Fruit fly (Drosophila melanogaster) whole organism, prepupa: Measurements from ENCODE around the gene CG12693.

Experiments
- Blimp-1 ChIP-seq: fragments of 200-800 bp; sonication (Bioruptor generic); optimal IDR thresholded peaks from 3 replicates; lab custom pipeline; 2017; ENCODE audit warnings: missing biosample characterization, missing genetic modification characterization, mild to moderate bottlenecking, moderate library complexity, missing genetic modification reagents
- CG10631 ChIP-seq: fragments of 200-800 bp; sonication (Bioruptor generic); optimal IDR thresholded peaks from 2 replicates; lab custom pipeline; 2016; ENCODE audit warnings: missing biosample characterization, missing genetic modification characterization
- CG10669 ChIP-seq: fragments of 200-800 bp; sonication (Bioruptor generic); optimal IDR thresholded peaks from 3 replicates; lab custom pipeline; 2018; ENCODE audit warnings: missing biosample characterization, mild to moderate bottlenecking, missing genetic modification characterization, moderate library complexity
- CG11294 ChIP-seq: fragments of 200-800 bp; sonication (Bioruptor generic); IDR thresholded peaks from 2 replicates; pipeline ENCODE4 v1.3.6; 2022; ENCODE audit warnings: missing biosample characterization, missing genetic modification characterization
- CG11902 ChIP-seq: fragments of 200-800 bp; sonication (Bioruptor generic); optimal IDR thresholded peaks from 3 replicates; lab custom pipeline; 2016; ENCODE audit warnings: missing biosample characterization, missing genetic modification characterization
- CG15336 ChIP-seq: fragments of 200-800 bp; sonication (Bioruptor generic); IDR thresholded peaks from 2 replicates; pipeline ENCODE4 v1.3.6; 2022; ENCODE audit warnings: missing biosample characterization, missing genetic modification characterization
- CG1621 ChIP-seq: fragments of 200-800 bp; sonication (Bioruptor generic); optimal IDR thresholded peaks from 3 replicates; lab custom pipeline; 2018; ENCODE audit warnings: missing biosample characterization, mild to moderate bottlenecking, missing genetic modification characterization
- CG16779 ChIP-seq: fragments of 200-800 bp; sonication (Bioruptor generic); optimal IDR thresholded peaks from 3 replicates; lab custom pipeline; 2017; ENCODE audit warnings: missing biosample characterization, mild to moderate bottlenecking, missing genetic modification characterization
- CG3032 ChIP-seq: fragments of 200-800 bp; optimal IDR thresholded peaks from 2 replicates; lab custom pipeline; 2019; ENCODE audit warnings: missing biosample characterization, mild to moderate bottlenecking, missing genetic modification characterization, moderate library complexity
- CG34406 ChIP-seq: fragments of 200-800 bp; sonication (Bioruptor generic); optimal IDR thresholded peaks from 3 replicates; lab custom pipeline; 2016; ENCODE audit warnings: missing biosample characterization, missing genetic modification characterization
- CG3919 ChIP-seq: fragments of 200-800 bp; sonication (Bioruptor generic); optimal IDR thresholded peaks from 3 replicates; lab custom pipeline; 2016; ENCODE audit warnings: missing biosample characterization, missing genetic modification characterization
- CG6163 ChIP-seq: fragments of 200-800 bp; sonication (Bioruptor generic); IDR thresholded peaks from 3 replicates; pipeline ENCODE4 v1.3.6; 2022; ENCODE audit warnings: missing biosample characterization, missing genetic modification characterization
- CG6276 ChIP-seq: fragments of 200-800 bp; sonication (Bioruptor generic); optimal IDR thresholded peaks from 2 replicates; lab custom pipeline; 2017; ENCODE audit warnings: missing biosample characterization, mild to moderate bottlenecking, missing genetic modification characterization
- CG6854 ChIP-seq: fragments of 200-800 bp; sonication (Bioruptor generic); optimal IDR thresholded peaks from 2 replicates; lab custom pipeline; 2017; ENCODE audit warnings: missing biosample characterization, mild to moderate bottlenecking, missing genetic modification characterization
- CG7368 ChIP-seq: fragments of 200-800 bp; sonication (Bioruptor generic); optimal IDR thresholded peaks from 3 replicates; lab custom pipeline; 2016; ENCODE audit warnings: missing biosample characterization, missing genetic modification characterization
- CG8119 ChIP-seq: fragments of 200-800 bp; sonication (Bioruptor generic); IDR thresholded peaks from 3 replicates; pipeline ENCODE4 v1.3.6; 2022; ENCODE audit warnings: missing biosample characterization, missing genetic modification characterization
- CG8632 ChIP-seq: fragments of 200-800 bp; sonication (Bioruptor generic); optimal IDR thresholded peaks from 3 replicates; lab custom pipeline; 2016; ENCODE audit warnings: missing biosample characterization, missing genetic modification characterization
- CG9139 ChIP-seq: fragments of 200-800 bp; sonication (Bioruptor generic); optimal IDR thresholded peaks from 3 replicates; lab custom pipeline; 2017; ENCODE audit warnings: missing biosample characterization, mild to moderate bottlenecking, missing genetic modification characterization
- Eip75B ChIP-seq: fragments of 200-800 bp; sonication (Bioruptor generic); optimal IDR thresholded peaks from 3 replicates; lab custom pipeline; 2016; ENCODE audit warnings: missing biosample characterization, missing genetic modification characterization
- Eip93F ChIP-seq: fragments of 200-800 bp; sonication (Bioruptor generic); optimal IDR thresholded peaks from 2 replicates; lab custom pipeline; 2016; ENCODE audit warnings: missing biosample characterization, mild to moderate bottlenecking, missing genetic modification characterization
- Ets21C ChIP-seq: fragments of 200-800 bp; sonication (Bioruptor generic); optimal IDR thresholded peaks from 3 replicates; lab custom pipeline; 2016; ENCODE audit warnings: missing biosample characterization, missing genetic modification characterization
- Ets96B ChIP-seq: fragments of 200-800 bp; optimal IDR thresholded peaks from 2 replicates; lab custom pipeline; 2019; ENCODE audit warnings: missing biosample characterization, mild to moderate bottlenecking, missing genetic modification characterization, moderate library complexity
- Gug ChIP-seq: fragments of 200-800 bp; sonication (Bioruptor generic); IDR thresholded peaks from 2 replicates; pipeline ENCODE4 v1.3.6; 2022; ENCODE audit warnings: missing biosample characterization, missing genetic modification characterization
- Hr38 ChIP-seq: sonication (Bioruptor generic); optimal IDR thresholded peaks from 2 replicates; lab custom pipeline; 2016; ENCODE audit warnings: missing biosample characterization, missing genetic modification characterization
- Hr39 ChIP-seq: fragments of 200-800 bp; sonication (Bioruptor generic); optimal IDR thresholded peaks from 2 replicates; lab custom pipeline; 2016; ENCODE audit warnings: missing biosample characterization, missing genetic modification characterization
- Hr4 ChIP-seq: fragments of 200-800 bp; sonication (Bioruptor generic); optimal IDR thresholded peaks from 3 replicates; lab custom pipeline; 2016; ENCODE audit warnings: missing biosample characterization, missing genetic modification characterization
- Met ChIP-seq: fragments of 200-800 bp; sonication (Bioruptor generic); optimal IDR thresholded peaks from 3 replicates; lab custom pipeline; 2016; ENCODE audit warnings: missing biosample characterization, missing genetic modification characterization
- OdsH ChIP-seq: fragments of 200-800 bp; sonication (Bioruptor generic); optimal IDR thresholded peaks from 3 replicates; lab custom pipeline; 2016; ENCODE audit warnings: missing biosample characterization, missing genetic modification characterization
- Smox ChIP-seq: fragments of 200-800 bp; sonication (Bioruptor generic); optimal IDR thresholded peaks from 3 replicates; lab custom pipeline; 2016; ENCODE audit warnings: missing biosample characterization, missing genetic modification characterization
- Sox102F ChIP-seq: fragments of 200-800 bp; sonication (Bioruptor generic); optimal IDR thresholded peaks from 2 replicates; lab custom pipeline; 2016; ENCODE audit warnings: missing biosample characterization, mild to moderate bottlenecking, missing genetic modification characterization
- Sox14 ChIP-seq: fragments of 200-800 bp; sonication (Bioruptor generic); optimal IDR thresholded peaks from 3 replicates; lab custom pipeline; 2016; ENCODE audit warnings: missing biosample characterization, missing genetic modification characterization
- Sox15 ChIP-seq: fragments of 200-800 bp; sonication (Bioruptor generic); optimal IDR thresholded peaks from 3 replicates; lab custom pipeline; 2016; ENCODE audit warnings: missing biosample characterization, missing genetic modification characterization
- acj6 ChIP-seq: fragments of 200-800 bp; sonication (Bioruptor generic); optimal IDR thresholded peaks from 3 replicates; lab custom pipeline; 2016; ENCODE audit warnings: missing biosample characterization, missing genetic modification characterization
- cyc ChIP-seq: fragments of 200-800 bp; sonication (Bioruptor generic); optimal IDR thresholded peaks from 3 replicates; lab custom pipeline; 2016; ENCODE audit warnings: missing biosample characterization, missing genetic modification characterization
- dac ChIP-seq: fragments of 200-800 bp; sonication (Bioruptor generic); optimal IDR thresholded peaks from 2 replicates; lab custom pipeline; 2017; ENCODE audit warnings: missing biosample characterization, mild to moderate bottlenecking, missing genetic modification characterization
- dsx ChIP-seq: fragments of 200-800 bp; optimal IDR thresholded peaks from 3 replicates; lab custom pipeline; 2019; ENCODE audit warnings: missing biosample characterization, mild to moderate bottlenecking, missing genetic modification characterization, moderate library complexity; ENCODE audit not compliant: poor library complexity, severe bottlenecking
- eg ChIP-seq: fragments of 200-800 bp; sonication (Bioruptor generic); IDR thresholded peaks from 3 replicates; pipeline ENCODE4 v1.3.6; 2022; ENCODE audit warnings: missing biosample characterization, missing genetic modification characterization
- fd59A ChIP-seq: fragments of 200-800 bp; sonication (Bioruptor generic); optimal IDR thresholded peaks from 2 replicates; lab custom pipeline; 2017; ENCODE audit warnings: missing biosample characterization, mild to moderate bottlenecking, missing genetic modification characterization, missing genetic modification reagents
- fd85E ChIP-seq: fragments of 200-800 bp; sonication (Bioruptor generic); optimal IDR thresholded peaks from 3 replicates; lab custom pipeline; 2016; ENCODE audit warnings: missing biosample characterization, missing genetic modification characterization
- fkh ChIP-seq: fragments of 200-800 bp; sonication (Bioruptor generic); optimal IDR thresholded peaks from 3 replicates; lab custom pipeline; 2017; ENCODE audit warnings: missing biosample characterization, mild to moderate bottlenecking, missing genetic modification characterization, moderate library complexity
- lz ChIP-seq: fragments of 200-800 bp; sonication (Bioruptor generic); optimal IDR thresholded peaks from 3 replicates; lab custom pipeline; 2016; ENCODE audit warnings: missing biosample characterization, missing genetic modification characterization
- net ChIP-seq: fragments of 200-800 bp; sonication (Bioruptor generic); optimal IDR thresholded peaks from 3 replicates; lab custom pipeline; 2016; ENCODE audit warnings: missing biosample characterization, missing genetic modification characterization
- salr ChIP-seq, 2 experiments: fragments of 200-800 bp; sonication (Bioruptor generic); optimal IDR thresholded peaks; 3 replicates each; lab custom pipeline; 2016 to 2018; ENCODE audit warnings: missing biosample characterization in 2 of 2, missing genetic modification characterization in 2 of 2, mild to moderate bottlenecking in 1 of 2
- ss ChIP-seq, 2 experiments: fragments of 200-800 bp; sonication (Bioruptor generic); optimal IDR thresholded peaks; 2 replicates in 1 of 2; 3 replicates in 1 of 2; lab custom pipeline; 2017 to 2018; ENCODE audit warnings: mild to moderate bottlenecking in 2 of 2, missing biosample characterization in 2 of 2, missing genetic modification characterization in 2 of 2, moderate library complexity in 1 of 2
- svp ChIP-seq: fragments of 200-800 bp; sonication (Bioruptor generic); peaks from one replicate; lab custom pipeline; 2016; ENCODE audit warnings: missing biosample characterization, missing genetic modification characterization
- topi ChIP-seq: fragments of 200-800 bp; sonication (Bioruptor generic); optimal IDR thresholded peaks from 3 replicates; lab custom pipeline; 2016; ENCODE audit warnings: missing biosample characterization, missing genetic modification characterization

Gene CG12693

dm6 chrX:4323911-4324368 is 5.3 kb downstream of the CG12693 start (continued):
- TF ChIP-seq fd59A = peak; percentile 53
- peak; percentile 77 for TF ChIP-seq OdsH
- TF ChIP-seq CG6854 (GFP tag; lab: Kevin White, UChicago) = peak; percentile 13
- TF ChIP-seq Hr38 (GFP tag; lab: Kevin White, UChicago) = no peak
- TF ChIP-seq CG10669 (GFP tag; lab: Kevin White, UChicago) = peak; percentile 57
- TF ChIP-seq Ets96B (tag; lab: Kevin White, UChicago) = peak; percentile 58
- peak; percentile 63 for TF ChIP-seq CG6276 (GFP tag; lab: Kevin White, UChicago)
- peak; percentile 86 for TF ChIP-seq lz (GFP tag; lab: Kevin White, UChicago)
- TF ChIP-seq CG8119 = peak; percentile 79
- TF ChIP-seq CG15336 (GFP tag; lab: Robert Waterston, UW) = peak; percentile 79
- TF ChIP-seq Blimp-1 = no peak
- TF ChIP-seq CG9139 (GFP tag; lab: Kevin White, UChicago) = no peak
- TF ChIP-seq CG16779 (tag; lab: Kevin White, UChicago) = no peak
- peak in 1 of 2 experiments; percentile 81 for TF ChIP-seq salr (GFP tag; optimal IDR thresholded peaks at IDR 0.05; lab: Kevin White, UChicago)
- TF ChIP-seq Eip75B (GFP tag; lab: Kevin White, UChicago) = peak; percentile 70

DNA sequence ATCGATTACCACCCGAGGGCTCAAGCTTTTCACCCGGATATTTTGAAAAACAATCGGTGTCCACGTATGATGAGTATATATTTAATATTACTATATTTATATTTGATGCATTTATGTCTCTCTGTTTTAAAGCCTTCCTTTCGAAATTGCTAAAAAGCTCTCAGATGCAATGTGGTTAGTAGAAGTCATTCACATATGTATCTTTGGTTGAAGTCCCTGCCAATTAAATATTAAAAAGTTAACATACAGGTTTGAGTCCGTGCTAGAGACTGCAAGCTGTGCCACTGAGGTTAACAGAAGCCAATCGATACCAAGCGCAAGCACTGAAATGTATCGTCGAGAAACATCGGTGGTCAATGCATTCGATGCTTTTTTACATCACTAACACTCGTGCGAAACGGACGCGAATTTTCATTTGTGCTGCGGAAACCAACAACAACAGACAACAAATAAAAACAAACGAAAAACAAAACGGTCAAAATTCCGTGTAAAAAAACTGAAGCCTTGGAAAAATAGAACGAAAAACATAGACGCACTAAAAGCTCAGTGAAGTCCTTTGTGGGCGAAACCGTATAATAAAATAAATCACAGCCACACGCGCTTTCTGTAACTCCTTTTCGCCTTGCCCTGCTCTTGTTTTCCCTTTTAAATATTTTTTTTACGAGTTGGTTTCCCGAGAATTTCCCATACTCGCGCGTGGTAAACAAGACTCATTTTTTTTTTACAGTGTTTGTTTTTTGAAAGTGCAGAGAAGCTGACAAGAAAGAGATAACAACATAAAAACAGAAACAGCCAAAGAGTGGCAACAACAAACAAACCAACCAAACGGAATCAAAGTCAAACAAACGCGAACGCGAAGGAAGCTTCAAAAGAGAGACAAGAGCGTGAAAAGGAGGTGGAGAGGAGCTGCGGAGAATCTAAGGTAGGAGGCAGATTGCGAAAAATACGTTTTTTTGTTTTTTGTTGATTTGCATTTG is 6.7 kb downstream of the CG12693 start, which contains the start of gene norpA:
norpA (plus strand) TSS at position 393 of the 977 bp plus-strand sequence.
- TF ChIP-seq CG3032 (no peak), Met (peak; percentile 71), ss (GFP tag; optimal IDR thresholded peaks at IDR 0.05; lab: Kevin White, UChicago) (peak; percentile 58 to 68), Hr4 (GFP tag; lab: Kevin White, UChicago) (peak; percentile 56), cyc (peak; percentile 22), CG9139 (GFP tag; lab: Kevin White, UChicago) (peak; percentile 52), Sox14 (GFP tag; lab: Kevin White, UChicago) (peak; percentile 37), fd85E (GFP tag; lab: Kevin White, UChicago) (peak; percentile 21), lz (GFP tag; lab: Kevin White, UChicago) (peak; percentile 61), Hr39 (GFP tag; lab: Kevin White, UChicago) (peak; percentile 55), fkh (GFP tag; lab: Kevin White, UChicago) (no peak), CG1621 (tag; lab: Kevin White, UChicago) (peak; percentile 0), CG6163 (peak; percentile 51; the same call in 2 of the 3 replicates), fd59A (no peak), Gug (GFP tag; lab: Robert Waterston, UW) (no peak), CG8119 (peak; percentile 73), topi (peak; percentile 66), CG10631 (peak; percentile 27), Hr38 (GFP tag; lab: Kevin White, UChicago) (no peak), CG8632 (GFP tag; lab: Kevin White, UChicago) (peak; percentile 55), CG3919 (peak; percentile 44), eg (GFP tag; lab: Robert Waterston, UW) (peak; percentile 62; the same call in 1 of the 3 replicates), CG11902 (GFP tag; lab: Kevin White, UChicago) (no peak), Sox102F (peak; percentile 81), Ets96B (tag; lab: Kevin White, UChicago) (peak; percentile 25), acj6 (GFP tag; lab: Kevin White, UChicago) (peak; percentile 30), net (peak; percentile 59), CG34406 (peak; percentile 58), Eip93F (no peak), Ets21C (GFP tag; lab: Kevin White, UChicago) (no peak), CG7368 (peak; percentile 5), Smox (peak; percentile 67), svp (GFP tag; lab: Kevin White, UChicago) (peak; percentile 77), CG6276 (GFP tag; lab: Kevin White, UChicago) (peak; percentile 27), OdsH (peak; percentile 46), salr (GFP tag; optimal IDR thresholded peaks at IDR 0.05; lab: Kevin White, UChicago) (peak in 1 of 2 experiments; percentile 57), Sox15 (GFP tag; lab: Kevin White, UChicago) (no peak), dac (GFP tag; lab: Kevin White, UChicago) (peak; percentile 49), CG11294 (GFP tag; lab: Robert Waterston, UW) (no peak), dsx (no peak)
